Worm (Caenorhabditis elegans) whole organism, L1 larva: ENCODE measurements around the gene C06A12.3.

Source experiments
- ama-1 ChIP-seq: fragments of 150-350 bp; optimal IDR thresholded peaks from 2 replicates; lab custom pipeline; 2014
- egl-27 ChIP-seq, 2 experiments: fragments of 150-350 bp in 1 of 2; sonication (generic microtip); optimal IDR thresholded peaks; 3 replicates each; lab custom pipeline; 2017 to 2018; ENCODE audit warnings: missing biosample characterization in 2 of 2, missing genetic modification characterization in 2 of 2, missing genetic modification reagents in 2 of 2
- elt-2 ChIP-seq: sonication (generic microtip); optimal IDR thresholded peaks from 2 replicates; lab custom pipeline; 2016; ENCODE audit warnings: missing genetic modification characterization, mild to moderate bottlenecking, inconsistent platforms, missing compliant biosample characterization, missing genetic modification reagents
- mdl-1 ChIP-seq, 2 experiments: fragments of 150-350 bp; optimal IDR thresholded peaks; 2 replicates each; lab custom pipeline; 2014 to 2017; ENCODE audit warnings: missing biosample characterization in 2 of 2, missing genetic modification characterization in 2 of 2, inconsistent platforms in 1 of 2
- nhr-12 ChIP-seq: sonication (generic microtip); optimal IDR thresholded peaks from 2 replicates; lab custom pipeline; 2017; ENCODE audit warnings: missing biosample characterization, missing genetic modification characterization
- nhr-237 ChIP-seq: fragments of 150-350 bp; optimal IDR thresholded peaks from 2 replicates; lab custom pipeline; 2014; ENCODE audit warnings: missing biosample characterization, missing genetic modification characterization
- pqm-1 ChIP-seq: sonication (generic microtip); optimal IDR thresholded peaks from 3 replicates; lab custom pipeline; 2017; ENCODE audit warnings: missing biosample characterization, missing genetic modification characterization
- snpc-4 ChIP-seq: fragments of 150-350 bp; optimal IDR thresholded peaks from 2 replicates; lab custom pipeline; 2014; ENCODE audit warnings: missing biosample characterization, missing genetic modification characterization
- sox-4 ChIP-seq: sonication (generic microtip); optimal IDR thresholded peaks from 2 replicates; lab custom pipeline; 2016; ENCODE audit warnings: missing genetic modification characterization, missing compliant biosample characterization
- ztf-11 ChIP-seq, 2 experiments: sonication (generic microtip); optimal IDR thresholded peaks; 2 replicates each; lab custom pipeline; 2016 to 2017; ENCODE audit warnings: missing genetic modification characterization in 2 of 2, missing biosample characterization in 1 of 2, missing compliant biosample characterization in 1 of 2

DNA sequence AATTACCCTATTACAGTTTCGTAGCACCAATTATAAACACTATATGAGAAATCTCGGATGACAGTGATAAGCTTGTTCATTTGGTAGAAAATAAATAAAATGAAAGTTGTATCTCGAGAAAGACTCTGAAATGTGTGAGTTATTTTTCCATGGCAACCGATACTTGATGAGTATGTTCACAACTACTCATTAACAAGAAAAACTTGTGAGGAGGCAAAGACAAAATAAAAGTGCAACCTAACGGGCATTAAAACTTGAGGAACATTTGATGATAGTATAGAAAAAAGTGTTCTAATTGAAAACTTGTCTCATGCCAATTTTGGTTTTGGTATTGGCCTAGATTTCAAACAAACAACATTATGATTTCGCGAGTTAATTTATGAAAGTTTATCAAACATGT lies 9.0 kb downstream of the C06A12.3 start, which contains the start of gene gcy-27:
- no peak for TF ChIP-seq elt-2 (tag; lab: Kevin White, UChicago)
- no peak for TF ChIP-seq mdl-1 (tag; optimal IDR thresholded peaks at IDR 0.05; lab: Kevin White, UChicago)
- TF ChIP-seq egl-27 (tag; optimal IDR thresholded peaks at IDR 0.05; lab: Kevin White, UChicago) = no peak
- no peak for TF ChIP-seq ama-1 (lab: Kevin White, UChicago)
- TF ChIP-seq nhr-12 = no peak
- no peak for TF ChIP-seq pqm-1 (tag; lab: Kevin White, UChicago)
- no peak for TF ChIP-seq snpc-4 (tag; lab: Kevin White, UChicago)
- TF ChIP-seq ztf-11 (tag; optimal IDR thresholded peaks at IDR 0.05; lab: Kevin White, UChicago) = no peak
- no peak for TF ChIP-seq sox-4
- no peak for TF ChIP-seq nhr-237 (tag; lab: Kevin White, UChicago)
